Fruit fly (Drosophila melanogaster): ENCODE measurements around the gene NSD.
A peak's percentile ranks its signal among the peaks of the same experiment; 100 is the strongest.

The NSD gene

DNA sequence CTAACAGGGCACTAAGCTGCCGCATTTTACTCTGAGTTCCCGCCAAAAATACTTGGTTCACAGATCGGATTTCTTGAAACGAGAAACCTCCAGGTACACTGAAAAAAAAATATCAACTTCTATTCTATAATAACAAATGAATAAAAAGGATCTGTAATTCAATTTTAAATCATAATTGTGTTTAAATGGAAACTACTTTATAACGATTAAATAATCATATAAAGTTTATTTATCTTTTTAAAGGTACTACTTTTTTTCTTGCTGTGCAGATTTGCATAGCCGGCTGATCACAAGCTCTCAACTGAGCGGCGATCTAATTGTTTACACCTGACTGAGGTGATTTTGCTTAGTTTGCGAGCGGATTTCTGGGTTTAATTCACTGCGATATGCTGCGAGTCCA lies 49.7 kb upstream of the NSD start (continued):
- TF ChIP-seq kni (GFP tag; optimal IDR thresholded peaks at IDR 0.05) (no peak), CG12155 (GFP tag; optimal IDR thresholded peaks at IDR 0.05) (peak; percentile 57), CG17829 (tag; optimal IDR thresholded peaks at IDR 0.05) (peak; percentile 68), HmgD (GFP tag; optimal IDR thresholded peaks at IDR 0.05) (no peak), pfk (GFP tag; optimal IDR thresholded peaks at IDR 0.05) (no peak), Atf-2 (GFP tag; optimal IDR thresholded peaks at IDR 0.05) (no peak), klu (GFP tag; IDR thresholded peaks at IDR 0.05) (peak; percentile 69), ham (GFP tag; IDR thresholded peaks at IDR 0.05) (peak; percentile 58; the same call in 1 of the 2 replicates), CG18011 (GFP tag; optimal IDR thresholded peaks at IDR 0.05) (peak; percentile 57), CG12942 (GFP tag; optimal IDR thresholded peaks at IDR 0.05) (peak; percentile 21), pzg (GFP tag; optimal IDR thresholded peaks at IDR 0.05) (no peak), en (GFP tag; optimal IDR thresholded peaks at IDR 0.05) (no peak), dan (GFP tag; IDR thresholded peaks at IDR 0.05) (no peak), CkIIα-i1 (GFP tag; IDR thresholded peaks at IDR 0.05) (no peak), Elba2 (GFP tag; optimal IDR thresholded peaks at IDR 0.05) (no peak), dm (GFP tag; optimal IDR thresholded peaks at IDR 0.05) (no peak), Oli (tag; optimal IDR thresholded peaks at IDR 0.05) (peak; percentile 69), CG13287 (GFP tag; IDR thresholded peaks at IDR 0.05; ENCODE audit: partially characterized antibody) (no peak), otp (GFP tag; IDR thresholded peaks at IDR 0.05) (peak; percentile 56; the same call in 1 of the 3 replicates), Side (GFP tag; optimal IDR thresholded peaks at IDR 0.05) (no peak), CG11398 (GFP tag; optimal IDR thresholded peaks at IDR 0.05) (no peak), Neu2 (GFP tag; optimal IDR thresholded peaks at IDR 0.05; ENCODE audit: borderline replicate concordance) (no peak), dati (GFP tag; IDR thresholded peaks at IDR 0.05) (no peak), MTF-1 (GFP tag; optimal IDR thresholded peaks at IDR 0.05; ENCODE audit: borderline replicate concordance) (no peak), Drgx (GFP tag; IDR thresholded peaks at IDR 0.05) (peak; percentile 57), CG10565 (GFP tag; optimal IDR thresholded peaks at IDR 0.05) (no peak), Dip2 (GFP tag; IDR thresholded peaks at IDR 0.05) (no peak), CG1832 (GFP tag; optimal IDR thresholded peaks at IDR 0.05) (no peak), grn (GFP tag; optimal IDR thresholded peaks at IDR 0.05) (no peak), br (optimal IDR thresholded peaks at IDR 0.05) (no peak), slp2 (GFP tag; optimal IDR thresholded peaks at IDR 0.05) (no peak), twi (tag; optimal IDR thresholded peaks at IDR 0.05) (peak; percentile 25), bsh (GFP tag; optimal IDR thresholded peaks at IDR 0.05) (peak in 1 of 2 experiments; percentile 74), tx (GFP tag; optimal IDR thresholded peaks at IDR 0.05) (no peak), CG12769 (tag; optimal IDR thresholded peaks at IDR 0.05) (no peak), Dp (GFP tag; optimal IDR thresholded peaks at IDR 0.05) (no peak), Bdp1 (GFP tag; optimal IDR thresholded peaks at IDR 0.05) (no peak), lov (optimal IDR thresholded peaks at IDR 0.05) (no peak), lov (GFP tag; IDR thresholded peaks at IDR 0.05) (no peak), Lpt (GFP tag; optimal IDR thresholded peaks at IDR 0.05) (no peak), crol (GFP tag; IDR thresholded peaks at IDR 0.05) (no peak), Ptx1 (GFP tag; IDR thresholded peaks at IDR 0.05) (peak; percentile 69), CG12299 (tag; optimal IDR thresholded peaks at IDR 0.05) (peak; percentile 71), ato (GFP tag; IDR thresholded peaks at IDR 0.05; ENCODE audit: partially characterized antibody) (no peak), Mad (GFP tag; optimal IDR thresholded peaks at IDR 0.05) (peak; percentile 6), onecut (GFP tag; IDR thresholded peaks at IDR 0.05) (no peak), run (tag; optimal IDR thresholded peaks at IDR 0.05) (no peak), CG8944 (GFP tag; optimal IDR thresholded peaks at IDR 0.05) (no peak), H2.0 (GFP tag; IDR thresholded peaks at IDR 0.05) (peak; percentile 49; the same call in 1 of the 2 replicates), CG8478 (optimal IDR thresholded peaks at IDR 0.05) (no peak), Adf1 (GFP tag; IDR thresholded peaks at IDR 0.05) (peak; percentile 52), CG15073 (GFP tag; optimal IDR thresholded peaks at IDR 0.05) (no peak), CG7745 (tag; optimal IDR thresholded peaks at IDR 0.05) (no peak)
